Fruit fly (Drosophila melanogaster) whole organism, adult: ENCODE data around the gene Porin2.

Experiments
- CG11617 ChIP-seq: fragments of 200-800 bp; sonication (Bioruptor generic); optimal IDR thresholded peaks from 2 replicates; lab custom pipeline; 2017; ENCODE audit warnings: mild to moderate bottlenecking, missing biosample characterization, missing genetic modification reagents, missing genetic modification characterization
- CG12768 ChIP-seq: fragments of 200-800 bp; sonication (Bioruptor generic); optimal IDR thresholded peaks from 2 replicates; lab custom pipeline; 2017; ENCODE audit warnings: missing biosample characterization, missing genetic modification characterization, mild to moderate bottlenecking, moderate library complexity, missing genetic modification reagents
- CG14711 ChIP-seq: fragments of 200-800 bp; sonication (Bioruptor generic); optimal IDR thresholded peaks from 2 replicates; lab custom pipeline; 2018; ENCODE audit warnings: missing biosample characterization, mild to moderate bottlenecking, missing genetic modification characterization, moderate library complexity
- CG1620 ChIP-seq: fragments of 200-800 bp; sonication (Bioruptor generic); optimal IDR thresholded peaks from 2 replicates; lab custom pipeline; 2016; ENCODE audit warnings: missing biosample characterization, missing genetic modification characterization
- CG33017 ChIP-seq: fragments of 200-800 bp; sonication (Bioruptor generic); optimal IDR thresholded peaks from 2 replicates; lab custom pipeline; 2018; ENCODE audit warnings: missing biosample characterization, mild to moderate bottlenecking, missing genetic modification characterization, moderate library complexity
- CG5204 ChIP-seq: fragments of 200-800 bp; sonication (Bioruptor generic); optimal IDR thresholded peaks from 2 replicates; lab custom pipeline; 2016; ENCODE audit warnings: missing biosample characterization, missing genetic modification characterization
- CG7045 ChIP-seq: fragments of 200-800 bp; sonication (Bioruptor generic); optimal IDR thresholded peaks from 2 replicates; lab custom pipeline; 2017; ENCODE audit warnings: missing biosample characterization, mild to moderate bottlenecking, missing genetic modification characterization
- CG7101 ChIP-seq: fragments of 200-800 bp; sonication (Bioruptor generic); optimal IDR thresholded peaks from 2 replicates; lab custom pipeline; 2018; ENCODE audit warnings: missing biosample characterization, mild to moderate bottlenecking, missing genetic modification characterization, moderate library complexity
- Clk ChIP-seq: fragments of 200-800 bp; sonication (Bioruptor generic); optimal IDR thresholded peaks from 2 replicates; lab custom pipeline; 2017; ENCODE audit warnings: missing biosample characterization, missing genetic modification characterization
- Crg-1 ChIP-seq: fragments of 200-800 bp; sonication (Bioruptor generic); optimal IDR thresholded peaks from 2 replicates; lab custom pipeline; 2016; ENCODE audit warnings: missing biosample characterization, missing genetic modification characterization
- Hr96 ChIP-seq: fragments of 200-800 bp; sonication (Bioruptor generic); optimal IDR thresholded peaks from 2 replicates; lab custom pipeline; 2016; ENCODE audit warnings: missing biosample characterization, missing genetic modification characterization
- Mnt ChIP-seq: fragments of 200-800 bp; sonication (Bioruptor generic); optimal IDR thresholded peaks from 2 replicates; lab custom pipeline; 2016; ENCODE audit warnings: missing biosample characterization, mild to moderate bottlenecking, missing genetic modification characterization
- bab1 ChIP-seq: fragments of 200-800 bp; sonication (Bioruptor generic); optimal IDR thresholded peaks from 3 replicates; lab custom pipeline; 2019; ENCODE audit warnings: missing biosample characterization, mild to moderate bottlenecking, missing genetic modification characterization, moderate library complexity
- cic ChIP-seq: fragments of 200-800 bp; sonication (Bioruptor generic); optimal IDR thresholded peaks from 2 replicates; lab custom pipeline; 2017; ENCODE audit warnings: missing biosample characterization, mild to moderate bottlenecking, missing genetic modification characterization, moderate library complexity
- cnc ChIP-seq, 2 experiments: fragments of >200 bp; optimal IDR thresholded peaks; 2 replicates each; lab custom pipeline; 2017
- kay ChIP-seq: fragments of 200-800 bp; sonication (Bioruptor generic); peaks from one replicate; lab custom pipeline; 2016; ENCODE audit warnings: missing biosample characterization, missing genetic modification characterization, borderline replicate concordance
- ovo ChIP-seq: fragments of 200-800 bp; sonication (Bioruptor generic); optimal IDR thresholded peaks from 2 replicates; lab custom pipeline; 2016; ENCODE audit warnings: missing biosample characterization, missing genetic modification characterization
- pad ChIP-seq: fragments of 200-800 bp; sonication (Bioruptor generic); optimal IDR thresholded peaks from 3 replicates; lab custom pipeline; 2017; ENCODE audit warnings: missing biosample characterization, missing genetic modification characterization, mild to moderate bottlenecking, moderate library complexity, missing genetic modification reagents
- tj ChIP-seq: fragments of 200-800 bp; sonication (Bioruptor generic); optimal IDR thresholded peaks from 3 replicates; lab custom pipeline; 2017; ENCODE audit warnings: missing biosample characterization, mild to moderate bottlenecking, missing genetic modification characterization, moderate library complexity
- toe ChIP-seq: fragments of 200-800 bp; sonication (Bioruptor generic); optimal IDR thresholded peaks from 2 replicates; lab custom pipeline; 2016; ENCODE audit warnings: missing biosample characterization, missing genetic modification characterization

The Porin2 gene

dm6 chr2L:10846944-10847343, at the start of gene Porin2:
TSS of gene Porin2 (minus strand) at chr2L:10847044.
- peak; percentile 12 for TF ChIP-seq kay (GFP tag; lab: Kevin White, UChicago)
- TF ChIP-seq Hr96 (GFP tag; lab: Kevin White, UChicago), result no peak

- TF ChIP-seq CG14711 (tag; lab: Kevin White, UChicago), result no peak
- no peak for TF ChIP-seq CG33017
- TF ChIP-seq pad, result no peak
These were observed 42.0 kb upstream of the Porin2 start, which contains the start of gene CG14071 for dm6 chr2L:10888827-10889226. TSS of gene CG14071 (minus strand) at chr2L:10888927.

dm6 chr2L:10869867-10870266, 23.0 kb upstream of the Porin2 start, which contains the start of gene CG12517:
TSS of gene CG12517 (plus strand) at chr2L:10870167.
- TF ChIP-seq CG33017 (no peak), cic (GFP tag; lab: Kevin White, UChicago) (no peak), Hr96 (GFP tag; lab: Kevin White, UChicago) (no peak)

- TF ChIP-seq Hr96 (GFP tag; lab: Kevin White, UChicago), result no peak
- TF ChIP-seq cnc (optimal IDR thresholded peaks at IDR 0.05; lab: Kevin White, UChicago), result no peak
- peak; percentile 70 for TF ChIP-seq CG7101 (tag; lab: Kevin White, UChicago)
- TF ChIP-seq Crg-1, result peak; percentile 14
- TF ChIP-seq bab1, result peak; percentile 58
- peak; percentile 90 for TF ChIP-seq kay (GFP tag; lab: Kevin White, UChicago)
- TF ChIP-seq CG14711 (tag; lab: Kevin White, UChicago), result peak; percentile 61
- TF ChIP-seq CG7045 (GFP tag; lab: Kevin White, UChicago), result peak; percentile 35
- no peak for TF ChIP-seq cic (GFP tag; lab: Kevin White, UChicago)
- peak; percentile 48 for TF ChIP-seq toe
- peak; percentile 9 for TF ChIP-seq CG5204 (GFP tag; lab: Kevin White, UChicago)
- peak; percentile 3 for TF ChIP-seq Mnt
- peak; percentile 65 for TF ChIP-seq CG33017
- no peak for TF ChIP-seq Clk
- TF ChIP-seq pad, result peak; percentile 29
- peak; percentile 23 for TF ChIP-seq CG12768 (GFP tag; lab: Kevin White, UChicago)
- TF ChIP-seq CG11617, result peak; percentile 77
- peak; percentile 35 for TF ChIP-seq tj
These were observed 11.5 kb upstream of the Porin2 start, which contains the start of the genes aurB and Stam for dm6 chr2L:10858064-10859047. TSS of gene aurB (minus strand) at chr2L:10858094. TSS of gene Stam (plus strand) at chr2L:10858536.

dm6 chr2L:10856328-10856942, 9.6 kb upstream of the Porin2 start, which contains the start of gene Dnz1:
TSS of gene Dnz1 (minus strand) at chr2L:10856644.
- peak; percentile 12 for TF ChIP-seq toe
- no peak for TF ChIP-seq ovo (GFP tag; lab: Kevin White, UChicago)
- peak; percentile 15 for TF ChIP-seq tj
- TF ChIP-seq CG11617, result peak; percentile 45
- TF ChIP-seq Clk, result no peak
- TF ChIP-seq kay (GFP tag; lab: Kevin White, UChicago), result peak; percentile 31
- TF ChIP-seq CG7045 (GFP tag; lab: Kevin White, UChicago), result peak; percentile 62
- no peak for TF ChIP-seq Mnt
- peak; percentile 61 for TF ChIP-seq CG7101 (tag; lab: Kevin White, UChicago)
- TF ChIP-seq Hr96 (GFP tag; lab: Kevin White, UChicago), result no peak
- no peak for TF ChIP-seq CG12768 (GFP tag; lab: Kevin White, UChicago)
- no peak for TF ChIP-seq cic (GFP tag; lab: Kevin White, UChicago)
- peak; percentile 8 for TF ChIP-seq CG1620 (GFP tag; lab: Kevin White, UChicago)
- peak; percentile 2 for TF ChIP-seq Crg-1
- TF ChIP-seq CG33017, result peak; percentile 30
- TF ChIP-seq pad, result peak; percentile 10
- TF ChIP-seq CG14711 (tag; lab: Kevin White, UChicago), result peak; percentile 59
- peak; percentile 34 for TF ChIP-seq CG5204 (GFP tag; lab: Kevin White, UChicago)
- TF ChIP-seq cnc (optimal IDR thresholded peaks at IDR 0.05; lab: Kevin White, UChicago), result no peak
- TF ChIP-seq bab1, result peak; percentile 30

dm6 chr2L:10851336-10851862, 4.6 kb upstream of the Porin2 start:
- no peak for TF ChIP-seq cnc (optimal IDR thresholded peaks at IDR 0.05; lab: Kevin White, UChicago)
- peak; percentile 36 for TF ChIP-seq CG12768 (GFP tag; lab: Kevin White, UChicago)
- no peak for TF ChIP-seq cic (GFP tag; lab: Kevin White, UChicago)
- TF ChIP-seq kay (GFP tag; lab: Kevin White, UChicago), result no peak
- TF ChIP-seq CG7101 (tag; lab: Kevin White, UChicago), result no peak
